Worm (Caenorhabditis elegans) whole organism, late embryonic: Measurements from ENCODE around the gene Y94H6A.12.

ENCODE experiments used
- C08G9.2 ChIP-seq: sonication (generic microtip); optimal IDR thresholded peaks from 2 replicates; lab custom pipeline; 2016; ENCODE audit warnings: mild to moderate bottlenecking, missing genetic modification characterization, moderate library complexity, missing compliant biosample characterization
- F13H6.1 ChIP-seq: sonication (generic microtip); optimal IDR thresholded peaks from 2 replicates; lab custom pipeline; 2016; ENCODE audit warnings: missing genetic modification characterization, missing compliant biosample characterization
- Y22D7AL.16 ChIP-seq: sonication (generic microtip); optimal IDR thresholded peaks from 2 replicates; lab custom pipeline; 2016; ENCODE audit warnings: missing genetic modification characterization, missing compliant biosample characterization
- ceh-14 ChIP-seq: sonication (generic microtip); optimal IDR thresholded peaks from 2 replicates; lab custom pipeline; 2016; ENCODE audit warnings: missing genotype, missing genetic modification characterization, missing compliant biosample characterization
- ceh-24 ChIP-seq: sonication (generic microtip); optimal IDR thresholded peaks from 2 replicates; lab custom pipeline; 2016; ENCODE audit warnings: mild to moderate bottlenecking, missing genetic modification characterization, missing compliant biosample characterization
- ceh-34 ChIP-seq: sonication (generic microtip); optimal IDR thresholded peaks from 2 replicates; lab custom pipeline; 2016; ENCODE audit warnings: mild to moderate bottlenecking, missing genetic modification characterization, missing compliant biosample characterization
- ceh-45 ChIP-seq: fragments of 200-800 bp; sonication (Bioruptor generic); IDR thresholded peaks from 2 replicates; pipeline ENCODE4 v1.3.6; 2022; ENCODE audit warnings: missing genetic modification reagents, missing genetic modification characterization, missing compliant biosample characterization
- ceh-48 ChIP-seq: sonication (generic microtip); optimal IDR thresholded peaks from 2 replicates; lab custom pipeline; 2016; ENCODE audit warnings: missing genetic modification characterization, inconsistent platforms, missing compliant biosample characterization
- ceh-9 ChIP-seq: sonication (generic microtip); optimal IDR thresholded peaks from 2 replicates; lab custom pipeline; 2016; ENCODE audit warnings: mild to moderate bottlenecking, missing genetic modification characterization, inconsistent platforms, missing compliant biosample characterization
- dmd-4 ChIP-seq: sonication (generic microtip); optimal IDR thresholded peaks from 2 replicates; lab custom pipeline; 2016; ENCODE audit warnings: borderline replicate concordance, missing genetic modification characterization, missing compliant biosample characterization
- dve-1 ChIP-seq: sonication (generic microtip); optimal IDR thresholded peaks from 2 replicates; lab custom pipeline; 2017; ENCODE audit warnings: antibody characterized with exemption, mild to moderate bottlenecking, missing genetic modification characterization, missing compliant biosample characterization
- elt-2 ChIP-seq: sonication (generic microtip); optimal IDR thresholded peaks from 2 replicates; lab custom pipeline; 2016; ENCODE audit warnings: missing genetic modification reagents, missing genetic modification characterization, missing compliant biosample characterization
- elt-4 ChIP-seq: sonication (generic microtip); optimal IDR thresholded peaks from 2 replicates; lab custom pipeline; 2016; ENCODE audit warnings: missing genetic modification characterization, missing compliant biosample characterization
- ets-4 ChIP-seq: sonication (generic microtip); optimal IDR thresholded peaks from 2 replicates; lab custom pipeline; 2016; ENCODE audit warnings: missing genetic modification characterization, missing compliant biosample characterization
- eyg-1 ChIP-seq: sonication (generic microtip); optimal IDR thresholded peaks from 2 replicates; lab custom pipeline; 2016; ENCODE audit warnings: missing genotype, missing genetic modification characterization, missing compliant biosample characterization
- fkh-10 ChIP-seq: fragments of 150-350 bp; optimal IDR thresholded peaks from 2 replicates; lab custom pipeline; 2014; ENCODE audit warnings: missing biosample characterization, missing genetic modification reagents, missing genetic modification characterization
- gmeb-2 ChIP-seq: sonication (generic microtip); optimal IDR thresholded peaks from 2 replicates; lab custom pipeline; 2016; ENCODE audit warnings: missing genetic modification characterization, inconsistent platforms, missing compliant biosample characterization
- hlh-13 ChIP-seq: fragments of 200-800 bp; sonication (Bioruptor generic); optimal IDR thresholded peaks from 2 replicates; lab custom pipeline; 2018; ENCODE audit warnings: mild to moderate bottlenecking, missing genetic modification characterization, missing compliant biosample characterization
- hlh-30 ChIP-seq: sonication (generic microtip); optimal IDR thresholded peaks from 2 replicates; lab custom pipeline; 2017; ENCODE audit warnings: antibody characterized with exemption, missing genetic modification characterization, missing compliant biosample characterization; ENCODE audit not compliant: insufficient read depth
- hlh-8 ChIP-seq: sonication (generic microtip); optimal IDR thresholded peaks from 2 replicates; lab custom pipeline; 2016; ENCODE audit warnings: missing genotype, missing genetic modification characterization, missing compliant biosample characterization
- lim-6 ChIP-seq: sonication (generic microtip); optimal IDR thresholded peaks from 2 replicates; lab custom pipeline; 2016; ENCODE audit warnings: missing genetic modification characterization, missing compliant biosample characterization
- madf-2 ChIP-seq: sonication (generic microtip); optimal IDR thresholded peaks from 2 replicates; lab custom pipeline; 2017; ENCODE audit warnings: missing genetic modification characterization, missing compliant biosample characterization
- nfya-1 ChIP-seq: sonication (generic microtip); optimal IDR thresholded peaks from 2 replicates; lab custom pipeline; 2017; ENCODE audit warnings: missing genetic modification characterization, mild to moderate bottlenecking, missing compliant biosample characterization, antibody characterized with exemption, moderate library complexity
- nhr-11 ChIP-seq: fragments of 150-350 bp; optimal IDR thresholded peaks from 2 replicates; lab custom pipeline; 2014; ENCODE audit warnings: missing biosample characterization, missing genetic modification characterization
- nhr-232 ChIP-seq: sonication (generic microtip); optimal IDR thresholded peaks from 2 replicates; lab custom pipeline; 2016; ENCODE audit warnings: missing genetic modification characterization, missing compliant biosample characterization
- npax-4 ChIP-seq: sonication (generic microtip); optimal IDR thresholded peaks from 2 replicates; lab custom pipeline; 2016; ENCODE audit warnings: missing genetic modification characterization, missing compliant biosample characterization
- pat-9 ChIP-seq: fragments of 200-800 bp; sonication (Bioruptor generic); optimal IDR thresholded peaks from 2 replicates; lab custom pipeline; 2018; ENCODE audit warnings: mild to moderate bottlenecking, missing genetic modification characterization, moderate library complexity, missing compliant biosample characterization
- pax-1 ChIP-seq: fragments of 150-350 bp; optimal IDR thresholded peaks from 2 replicates; lab custom pipeline; 2014; ENCODE audit warnings: missing biosample characterization, missing genetic modification characterization
- pha-2 ChIP-seq: sonication (generic microtip); optimal IDR thresholded peaks from 2 replicates; lab custom pipeline; 2017; ENCODE audit warnings: mild to moderate bottlenecking, missing genetic modification characterization, missing compliant biosample characterization
- pqm-1 ChIP-seq: sonication (generic microtip); optimal IDR thresholded peaks from 2 replicates; lab custom pipeline; 2016; ENCODE audit warnings: missing genetic modification characterization, missing compliant biosample characterization
- ref-2 ChIP-seq: sonication (generic microtip); optimal IDR thresholded peaks from 2 replicates; lab custom pipeline; 2016; ENCODE audit warnings: missing genetic modification characterization, missing compliant biosample characterization
- sdc-2 ChIP-seq: sonication (generic microtip); optimal IDR thresholded peaks from 2 replicates; lab custom pipeline; 2016; ENCODE audit warnings: missing genotype, missing genetic modification characterization, missing compliant biosample characterization
- sox-2 ChIP-seq: fragments of 200-800 bp; sonication (Bioruptor generic); IDR thresholded peaks from 2 replicates; pipeline ENCODE4 v1.3.6; 2022; ENCODE audit warnings: missing genetic modification reagents, missing genetic modification characterization, missing compliant biosample characterization
- tbx-2 ChIP-seq: sonication (generic microtip); optimal IDR thresholded peaks from 2 replicates; lab custom pipeline; 2016; ENCODE audit warnings: missing genetic modification characterization, missing compliant biosample characterization
- tbx-7 ChIP-seq: sonication (generic microtip); optimal IDR thresholded peaks from 2 replicates; lab custom pipeline; 2016; ENCODE audit warnings: missing genotype, missing genetic modification characterization, missing compliant biosample characterization
- unc-3 ChIP-seq, 2 experiments: fragments of 200-800 bp in 1 of 2; sonication (Bioruptor generic) in 1 of 2; sonication (generic microtip) in 1 of 2; conservative IDR thresholded peaks in 1 of 2; optimal IDR thresholded peaks in 1 of 2; 2 replicates each; pipeline versions ENCODE4 v1.3.6 to Lab custom; 2016 to 2022; ENCODE audit warnings: missing compliant biosample characterization in 2 of 2, missing genetic modification characterization in 2 of 2, missing genetic modification reagents in 1 of 2
- unc-42 ChIP-seq: sonication (generic microtip); optimal IDR thresholded peaks from 2 replicates; lab custom pipeline; 2016; ENCODE audit warnings: missing genotype, missing genetic modification characterization, missing compliant biosample characterization
- unc-55 ChIP-seq: sonication (generic microtip); optimal IDR thresholded peaks from 2 replicates; lab custom pipeline; 2017; ENCODE audit warnings: missing biosample characterization, missing genetic modification reagents, missing genetic modification characterization
- unc-86 ChIP-seq: sonication (generic microtip); optimal IDR thresholded peaks from 2 replicates; lab custom pipeline; 2016; ENCODE audit warnings: missing genetic modification characterization, missing compliant biosample characterization
- zip-5 ChIP-seq: sonication (generic microtip); optimal IDR thresholded peaks from 2 replicates; lab custom pipeline; 2016; ENCODE audit warnings: missing genetic modification characterization, missing compliant biosample characterization
- ztf-16 ChIP-seq: sonication (generic microtip); optimal IDR thresholded peaks from 2 replicates; lab custom pipeline; 2017; ENCODE audit warnings: missing genetic modification characterization, missing compliant biosample characterization

The Y94H6A.12 gene

DNA sequence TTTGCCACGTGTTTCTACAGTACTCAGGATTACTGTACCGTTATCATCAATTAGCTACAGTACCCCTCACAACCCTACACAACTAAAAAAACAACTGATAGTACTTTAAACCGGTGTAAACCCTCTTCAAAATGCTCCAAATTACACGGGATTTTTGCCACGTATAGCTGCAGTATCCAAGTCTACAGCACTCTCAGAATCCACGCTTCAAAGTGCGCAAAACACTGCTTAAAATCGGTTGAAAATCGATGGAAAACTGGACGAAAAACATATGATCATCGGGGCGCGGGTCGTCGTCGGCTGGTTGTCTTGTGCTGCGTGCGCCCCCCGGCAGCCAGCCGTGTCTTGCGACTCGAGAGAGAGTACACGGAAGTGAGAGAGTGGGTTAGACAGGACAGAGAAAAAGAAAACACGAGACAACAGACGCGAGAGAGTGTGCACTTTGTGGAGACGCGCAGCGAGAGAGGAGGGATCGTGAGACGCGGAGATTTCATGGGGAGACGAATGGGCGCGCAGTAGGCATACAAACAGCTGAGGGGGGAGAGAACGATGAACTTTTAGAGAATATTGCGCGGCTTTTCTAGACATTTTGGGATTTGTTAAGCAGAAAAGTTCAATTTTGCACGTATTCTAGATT lies 4.4 kb downstream of the Y94H6A.12 start (continued):
- no peak for TF ChIP-seq hlh-13 (GFP tag; lab: Kevin White, UChicago)
- TF ChIP-seq ceh-9 (tag; lab: Kevin White, UChicago), result no peak
- TF ChIP-seq unc-55 (GFP tag; lab: Kevin White, UChicago), result peak; percentile 87
- peak; percentile 99 for TF ChIP-seq hlh-30
- no peak for TF ChIP-seq ztf-16 (tag; lab: Kevin White, UChicago)
- peak; percentile 89 for TF ChIP-seq nfya-1 (tag; lab: Kevin White, UChicago)
- no peak for TF ChIP-seq pha-2 (tag; lab: Kevin White, UChicago)
- no peak for TF ChIP-seq eyg-1 (tag; lab: Kevin White, UChicago)
- no peak for TF ChIP-seq zip-5 (tag; lab: Kevin White, UChicago)
- no peak for TF ChIP-seq Y22D7AL.16
- no peak for TF ChIP-seq dmd-4 (tag; lab: Kevin White, UChicago)
- TF ChIP-seq nhr-11 (tag; lab: Kevin White, UChicago), result no peak
- TF ChIP-seq ets-4 (tag; lab: Kevin White, UChicago), result peak; percentile 9
- no peak for TF ChIP-seq pat-9
- TF ChIP-seq sdc-2 (tag; lab: Kevin White, UChicago), result peak; percentile 24
- TF ChIP-seq ceh-48 (tag; lab: Kevin White, UChicago), result no peak

DNA sequence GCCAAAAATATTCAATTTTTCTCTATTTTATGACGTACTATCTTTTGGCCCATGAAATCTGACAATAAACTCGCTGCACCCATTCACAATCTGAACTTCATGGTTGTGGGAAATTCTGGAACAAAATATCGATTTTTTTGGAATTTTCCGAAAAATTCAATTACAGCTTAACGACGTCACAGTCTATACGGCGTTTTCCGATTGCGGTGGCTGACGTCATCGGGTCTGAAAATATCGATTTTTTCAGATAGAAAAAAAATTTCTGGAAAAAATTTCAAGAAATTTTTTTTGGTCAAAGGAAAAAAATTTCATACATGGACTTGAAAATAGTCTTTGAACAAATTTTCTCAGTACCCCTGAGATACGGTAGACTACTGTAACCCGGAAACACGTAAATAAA lies 5.8 kb downstream of the Y94H6A.12 start, which contains the start of gene ubc-8:
ubc-8 (minus strand) TSS at position 227 of the 400 bp plus-strand sequence.
- TF ChIP-seq elt-2 (tag; lab: Kevin White, UChicago) (no peak), unc-3 (GFP tag; conservative IDR thresholded peaks at IDR 0.05; lab: Robert Waterston, UW) (no peak), unc-3 (tag; optimal IDR thresholded peaks at IDR 0.05; lab: Kevin White, UChicago) (no peak), F13H6.1 (tag; lab: Kevin White, UChicago) (no peak), madf-2 (tag; lab: Kevin White, UChicago) (no peak), nhr-232 (tag; lab: Kevin White, UChicago) (no peak), pqm-1 (tag; lab: Kevin White, UChicago) (no peak), dmd-4 (tag; lab: Kevin White, UChicago) (no peak), tbx-7 (no peak), C08G9.2 (no peak), npax-4 (tag; lab: Kevin White, UChicago) (no peak), ceh-14 (tag; lab: Kevin White, UChicago) (no peak), lim-6 (tag; lab: Kevin White, UChicago) (no peak), pha-2 (tag; lab: Kevin White, UChicago) (no peak), elt-4 (tag; lab: Kevin White, UChicago) (no peak), ceh-34 (no peak), unc-86 (tag; lab: Kevin White, UChicago) (no peak), sox-2 (GFP tag; lab: Robert Waterston, UW) (no peak)

DNA sequence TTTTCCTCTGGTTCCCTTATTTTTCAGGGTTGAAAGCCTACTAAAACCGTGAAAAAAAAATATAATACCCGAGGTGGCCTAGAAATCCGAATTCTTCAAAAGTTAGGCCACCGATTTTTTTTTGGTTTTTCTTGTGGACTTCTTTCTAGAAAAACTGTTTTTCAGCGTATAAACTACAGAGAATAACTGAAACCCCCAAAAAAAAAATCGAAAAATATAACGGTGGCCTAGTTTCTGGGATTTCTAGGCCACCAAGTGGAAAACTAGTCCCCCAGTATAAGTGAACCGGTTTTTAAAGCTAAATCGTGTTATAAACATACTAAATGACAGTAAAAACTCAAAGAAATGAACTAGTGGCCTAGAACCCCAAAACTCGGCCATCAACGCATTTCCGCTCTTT lies 7.2 kb downstream of the Y94H6A.12 start:
- TF ChIP-seq dve-1 (tag; lab: Kevin White, UChicago) (no peak), eyg-1 (tag; lab: Kevin White, UChicago) (no peak), ref-2 (tag; lab: Kevin White, UChicago) (no peak)

DNA sequence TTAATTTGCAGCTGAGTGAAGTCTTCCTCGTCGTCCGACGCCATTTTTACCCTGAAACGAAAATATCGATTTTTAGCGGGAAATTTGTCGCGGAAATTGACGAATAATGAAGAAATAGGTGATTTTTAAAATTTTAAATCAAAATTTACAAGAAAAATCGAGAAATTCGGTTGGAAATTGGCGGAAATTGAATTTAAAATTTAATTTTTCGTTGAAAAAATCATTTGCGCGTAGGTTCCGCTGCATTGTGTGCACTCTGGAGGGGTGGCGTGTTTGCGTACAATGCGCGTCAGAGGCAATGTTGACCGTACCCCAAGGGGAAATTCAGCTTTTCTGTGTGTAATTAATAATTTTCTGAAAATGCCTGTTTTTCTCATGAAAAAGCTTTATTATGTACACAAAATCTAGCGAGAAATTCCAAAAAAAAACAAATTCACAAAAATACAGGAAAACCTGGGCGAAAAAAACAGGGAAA lies 8.9 kb downstream of the Y94H6A.12 start, which contains the start of gene Y94H6A.5:
Y94H6A.5 (minus strand) TSS at position 51 of the 475 bp plus-strand sequence.
- TF ChIP-seq ceh-45 (GFP tag; lab: Robert Waterston, UW) (no peak), madf-2 (tag; lab: Kevin White, UChicago) (peak; percentile 1), tbx-2 (tag; lab: Kevin White, UChicago) (peak; percentile 4), ceh-24 (tag; lab: Kevin White, UChicago) (no peak), unc-42 (tag; lab: Kevin White, UChicago) (peak; percentile 53), gmeb-2 (tag; lab: Kevin White, UChicago) (no peak), nfya-1 (tag; lab: Kevin White, UChicago) (peak; percentile 56), nhr-11 (tag; lab: Kevin White, UChicago) (no peak), Y22D7AL.16 (no peak), ceh-48 (tag; lab: Kevin White, UChicago) (peak; percentile 13), pax-1 (peak; percentile 84), fkh-10 (GFP tag; lab: Kevin White, UChicago) (no peak), hlh-8 (tag; lab: Kevin White, UChicago) (no peak)
